Fruit fly (Drosophila melanogaster): ENCODE data around the gene Nmd3.

The Nmd3 gene

DNA sequence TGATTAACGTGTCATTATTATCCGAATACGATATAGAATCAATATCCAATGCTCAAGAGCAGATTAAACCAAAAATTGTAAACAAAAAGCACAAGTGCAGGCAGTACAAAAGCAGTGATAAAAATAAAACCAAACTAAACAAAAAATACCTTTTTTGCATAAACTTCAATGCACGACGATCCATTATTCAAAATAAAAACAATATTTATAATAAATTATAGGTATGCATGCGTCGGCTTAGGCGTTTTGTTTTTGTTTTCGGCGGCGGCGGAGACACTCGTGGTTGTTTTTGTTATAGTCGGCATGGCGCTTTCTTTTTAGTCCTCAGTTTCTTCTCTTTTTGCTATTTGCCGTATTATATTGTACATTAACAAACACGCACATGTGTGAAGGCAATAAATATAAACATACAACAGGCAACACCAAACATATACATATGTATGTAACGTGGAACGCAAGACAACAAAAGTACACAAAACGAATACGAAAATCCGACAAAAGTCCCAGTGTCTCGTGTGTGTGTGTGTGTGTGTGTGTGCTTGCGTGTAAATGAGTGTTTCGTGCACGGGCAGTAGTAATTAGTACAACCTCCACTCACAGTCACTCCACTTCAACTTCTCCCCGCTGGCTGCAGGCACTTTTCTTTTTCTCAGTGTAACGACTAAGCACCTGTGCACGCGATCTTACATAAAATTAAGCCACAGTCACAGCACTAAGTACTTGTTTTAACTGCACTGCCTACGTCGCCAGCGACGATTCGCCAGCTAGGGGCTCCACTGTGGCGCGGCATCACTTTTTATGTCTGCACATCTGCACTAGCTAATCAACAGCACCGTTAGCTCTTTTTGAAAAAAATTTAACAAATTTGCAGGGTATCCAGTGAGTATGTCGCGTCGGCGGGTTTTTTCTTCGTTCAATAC, 48.3 kb downstream of the Nmd3 start (continued):
- no peak for TF ChIP-seq CG32767 (GFP tag; IDR thresholded peaks at IDR 0.05)
- TF ChIP-seq pnt (GFP tag; optimal IDR thresholded peaks at IDR 0.05) = peak; percentile 42
- TF ChIP-seq CG10147 (GFP tag; optimal IDR thresholded peaks at IDR 0.05) = no peak
- TF ChIP-seq CG17361 (GFP tag; IDR thresholded peaks at IDR 0.05) = peak; percentile 24; the same call in 1 of the 3 replicates
- TF ChIP-seq HmgD (GFP tag; optimal IDR thresholded peaks at IDR 0.05) = no peak
- TF ChIP-seq Doc2 (GFP tag; IDR thresholded peaks at IDR 0.05) = no peak
- TF ChIP-seq oc (tag; optimal IDR thresholded peaks at IDR 0.05) = no peak
- peak; percentile 58 for TF ChIP-seq bcd (GFP tag; optimal IDR thresholded peaks at IDR 0.05)
- no peak for TF ChIP-seq grn (GFP tag; optimal IDR thresholded peaks at IDR 0.05)
- TF ChIP-seq zfh2 (GFP tag; optimal IDR thresholded peaks at IDR 0.05) = peak; percentile 33
- peak; percentile 52 for TF ChIP-seq CG4404 (GFP tag; IDR thresholded peaks at IDR 0.05)
- 0 out of 2 replicates have a peak, but pooled peaks have one; percentile 5 for TF ChIP-seq sob (GFP tag; IDR thresholded peaks at IDR 0.05)
- TF ChIP-seq CG11398 (GFP tag; optimal IDR thresholded peaks at IDR 0.05) = no peak
- no peak for TF ChIP-seq CG8089 (GFP tag; optimal IDR thresholded peaks at IDR 0.05)
- no peak for TF ChIP-seq Spps (tag; optimal IDR thresholded peaks at IDR 0.05)
- no peak for TF ChIP-seq Chrac-16 (GFP tag; optimal IDR thresholded peaks at IDR 0.05)
- TF ChIP-seq jigr1 (GFP tag; IDR thresholded peaks at IDR 0.05) = no peak
- no peak for TF ChIP-seq D (optimal IDR thresholded peaks at IDR 0.05)
- TF ChIP-seq D (GFP tag; optimal IDR thresholded peaks at IDR 0.05) = no peak
- no peak for TF ChIP-seq chm (GFP tag; IDR thresholded peaks at IDR 0.05)
- no peak for TF ChIP-seq yki (optimal IDR thresholded peaks at IDR 0.05)
- TF ChIP-seq CG34422 (GFP tag; IDR thresholded peaks at IDR 0.05) = no peak; the same call in 2 of the 3 replicates
- no peak for TF ChIP-seq Fer2 (tag; optimal IDR thresholded peaks at IDR 0.05)
- no peak for TF ChIP-seq CG31365 (tag; optimal IDR thresholded peaks at IDR 0.05)
- no peak for TF ChIP-seq Scr (GFP tag; IDR thresholded peaks at IDR 0.05; ENCODE audit: partially characterized antibody)
- TF ChIP-seq sima (GFP tag; optimal IDR thresholded peaks at IDR 0.05) = no peak
- no peak for TF ChIP-seq CTCF (GFP tag; optimal IDR thresholded peaks at IDR 0.05)
- peak; percentile 69 for TF ChIP-seq D19B (GFP tag; optimal IDR thresholded peaks at IDR 0.05)
- TF ChIP-seq CG10462 (GFP tag; optimal IDR thresholded peaks at IDR 0.05) = no peak
- peak; percentile 21 for TF ChIP-seq NfI (GFP tag; optimal IDR thresholded peaks at IDR 0.05)
- no peak for TF ChIP-seq CG4854 (GFP tag; optimal IDR thresholded peaks at IDR 0.05)
- TF ChIP-seq Hsf (GFP tag; optimal IDR thresholded peaks at IDR 0.05) = peak; percentile 42
- peak; percentile 38 for TF ChIP-seq p53 (GFP tag; optimal IDR thresholded peaks at IDR 0.05)
- TF ChIP-seq CG16813 (GFP tag; IDR thresholded peaks at IDR 0.05; ENCODE audit: partially characterized antibody) = no peak
- peak; percentile 28; the same call in 1 of the 2 replicates for TF ChIP-seq wor (GFP tag; IDR thresholded peaks at IDR 0.05)
- TF ChIP-seq Eip74EF (GFP tag; optimal IDR thresholded peaks at IDR 0.05) = no peak
- no peak for TF ChIP-seq Fer3 (tag; optimal IDR thresholded peaks at IDR 0.05)
- no peak for TF ChIP-seq CG7928 (GFP tag; optimal IDR thresholded peaks at IDR 0.05)
- no peak for TF ChIP-seq CG30020 (tag; optimal IDR thresholded peaks at IDR 0.05)
- peak; percentile 47 for TF ChIP-seq CG11504 (tag; optimal IDR thresholded peaks at IDR 0.05)
- no peak; the same call in 1 of the 2 replicates for TF ChIP-seq aop (GFP tag; IDR thresholded peaks at IDR 0.05)
- no peak for TF ChIP-seq CG10979 (tag; optimal IDR thresholded peaks at IDR 0.05)
- no peak for TF ChIP-seq CG31388 (GFP tag; optimal IDR thresholded peaks at IDR 0.05)
- no peak for TF ChIP-seq az2 (GFP tag; optimal IDR thresholded peaks at IDR 0.05)
- TF ChIP-seq tap (tag; optimal IDR thresholded peaks at IDR 0.05) = no peak
- TF ChIP-seq klu (GFP tag; IDR thresholded peaks at IDR 0.05) = 0 out of 2 replicates have a peak, but pooled peaks have one; percentile 40
- TF ChIP-seq cas (GFP tag; IDR thresholded peaks at IDR 0.05) = no peak
- TF ChIP-seq Myb (GFP tag; optimal IDR thresholded peaks at IDR 0.05) = peak; percentile 37
- peak; percentile 10 for TF ChIP-seq CG8359 (GFP tag; optimal IDR thresholded peaks at IDR 0.05; ENCODE audit: borderline replicate concordance)
- TF ChIP-seq esg (GFP tag; conservative IDR thresholded peaks at IDR 0.05) = no peak

Measured in whole organism, embryonic.